Worm (Caenorhabditis elegans): ENCODE results near the gene T04A8.13.

DNA sequence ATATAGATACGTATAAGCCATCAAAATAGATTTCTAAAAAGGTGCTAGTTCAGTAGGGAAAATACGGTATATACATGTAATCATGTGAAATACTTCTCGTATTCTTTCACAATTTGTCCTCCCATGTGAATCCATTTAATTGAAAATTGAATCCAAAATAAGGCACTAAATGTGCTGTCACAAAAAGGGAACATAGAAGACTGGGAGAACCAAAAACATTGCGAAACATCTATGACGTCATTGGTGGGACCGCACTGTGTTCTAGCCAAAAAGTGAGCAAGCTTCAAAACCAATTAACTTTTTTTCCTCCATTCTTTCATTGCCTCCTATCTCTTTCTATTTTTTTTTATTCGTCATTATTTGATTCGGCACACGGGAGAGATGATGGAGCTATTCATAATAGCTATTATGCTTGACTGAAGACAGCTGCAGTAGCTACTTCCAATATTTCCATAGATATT, 48.4 kb upstream of the T04A8.13 start, which contains the start of gene cdka-1:
- TF ChIP-seq sea-1 (GFP tag; conservative IDR thresholded peaks at IDR 0.05) (no peak), tbx-37 (GFP tag; conservative IDR thresholded peaks at IDR 0.05) (no peak), ama-1 (optimal IDR thresholded peaks at IDR 0.05) (no peak), flt-1 (GFP tag; IDR thresholded peaks at IDR 0.05) (no peak), ceh-36 (tag; optimal IDR thresholded peaks at IDR 0.05) (no peak), hnd-1 (tag; optimal IDR thresholded peaks at IDR 0.05) (no peak), B0310.2 (tag; optimal IDR thresholded peaks at IDR 0.05) (no peak), hmbx-1 (tag; optimal IDR thresholded peaks at IDR 0.05) (no peak), hmg-4 (GFP tag; optimal IDR thresholded peaks at IDR 0.05) (no peak), scrt-1 (GFP tag; IDR thresholded peaks at IDR 0.05) (no peak), pes-1 (GFP tag; IDR thresholded peaks at IDR 0.05) (no peak), tbx-11 (GFP tag; IDR thresholded peaks at IDR 0.05) (no peak), tra-4 (tag; optimal IDR thresholded peaks at IDR 0.05) (no peak)
